Fruit fly (Drosophila melanogaster) whole organism, embryonic: ENCODE results near the gene rasp.

Experiments used
- Adf1 ChIP-seq: fragments of 200-800 bp; sonication (Bioruptor generic); IDR thresholded peaks from 2 replicates; pipeline ENCODE4 v1.3.6; 2022; ENCODE audit warnings: missing biosample characterization, missing genetic modification characterization
- Antp ChIP-seq: fragments of 200-800 bp; sonication (Bioruptor generic); optimal IDR thresholded peaks from 3 replicates; lab custom pipeline; 2016; ENCODE audit warnings: missing biosample characterization, missing genetic modification characterization
- Atf6 ChIP-seq: fragments of 200-800 bp; sonication (Bioruptor generic); IDR thresholded peaks from 2 replicates; pipeline ENCODE4 v1.3.6; 2022; ENCODE audit warnings: missing biosample characterization, missing genetic modification characterization
- Bdp1 ChIP-seq: fragments of 200-800 bp; sonication (Bioruptor generic); optimal IDR thresholded peaks from 3 replicates; lab custom pipeline; 2016; ENCODE audit warnings: missing biosample characterization, missing genetic modification characterization
- CG11723 ChIP-seq: fragments of 200-800 bp; sonication (Bioruptor generic); optimal IDR thresholded peaks from 2 replicates; lab custom pipeline; 2017; ENCODE audit warnings: missing biosample characterization, mild to moderate bottlenecking, missing genetic modification characterization
- CG12236 ChIP-seq: fragments of 200-800 bp; sonication (Bioruptor generic); optimal IDR thresholded peaks from 2 replicates; lab custom pipeline; 2016; ENCODE audit warnings: missing biosample characterization, missing genetic modification characterization
- CG17359 ChIP-seq: fragments of 200-800 bp; sonication (Bioruptor generic); optimal IDR thresholded peaks from 3 replicates; lab custom pipeline; 2018; ENCODE audit warnings: missing biosample characterization, mild to moderate bottlenecking, missing genetic modification characterization, moderate library complexity
- CG2712 ChIP-seq: fragments of 200-800 bp; optimal IDR thresholded peaks from 3 replicates; lab custom pipeline; 2019; ENCODE audit warnings: missing biosample characterization, mild to moderate bottlenecking, missing genetic modification characterization, moderate library complexity
- CG2875 ChIP-seq: fragments of 200-800 bp; sonication (Bioruptor generic); optimal IDR thresholded peaks from 2 replicates; lab custom pipeline; 2017; ENCODE audit warnings: missing biosample characterization, mild to moderate bottlenecking, missing genetic modification characterization, missing genetic modification reagents
- CG32767 ChIP-seq: fragments of 200-800 bp; sonication (Bioruptor generic); IDR thresholded peaks from 2 replicates; pipeline ENCODE4 v1.3.6; 2022; ENCODE audit warnings: missing biosample characterization, missing genetic modification characterization
- CG33557 ChIP-seq: fragments of 200-800 bp; sonication (Bioruptor generic); optimal IDR thresholded peaks from 2 replicates; lab custom pipeline; 2019; ENCODE audit warnings: missing biosample characterization, mild to moderate bottlenecking, missing genetic modification characterization, moderate library complexity
- CG42726 ChIP-seq: fragments of 200-800 bp; sonication (Bioruptor generic); IDR thresholded peaks from 2 replicates; pipeline ENCODE4 v1.3.6; 2022; ENCODE audit warnings: missing biosample characterization, missing genetic modification characterization; ENCODE audit not compliant: partially characterized antibody
- CG5953 ChIP-seq: fragments of 200-800 bp; sonication (Bioruptor generic); IDR thresholded peaks from 2 replicates; pipeline ENCODE4 v1.3.6; 2022; ENCODE audit warnings: missing biosample characterization, missing genetic modification characterization
- CG6854 ChIP-seq: fragments of 200-800 bp; sonication (Bioruptor generic); optimal IDR thresholded peaks from 3 replicates; lab custom pipeline; 2017; ENCODE audit warnings: missing biosample characterization, mild to moderate bottlenecking, missing genetic modification characterization
- CG7928 ChIP-seq: fragments of 200-800 bp; sonication (Bioruptor generic); optimal IDR thresholded peaks from 2 replicates; lab custom pipeline; 2017; ENCODE audit warnings: missing biosample characterization, mild to moderate bottlenecking, missing genetic modification characterization
- CG7963 ChIP-seq: fragments of 200-800 bp; sonication (Bioruptor generic); IDR thresholded peaks from 3 replicates; pipeline ENCODE4 v1.3.6; 2022; ENCODE audit warnings: missing biosample characterization, missing genetic modification characterization; ENCODE audit not compliant: partially characterized antibody
- CG9817 ChIP-seq: fragments of 200-800 bp; sonication (Bioruptor generic); optimal IDR thresholded peaks from 2 replicates; lab custom pipeline; 2018; ENCODE audit warnings: missing biosample characterization, mild to moderate bottlenecking, missing genetic modification characterization, moderate library complexity
- CTCF ChIP-seq: fragments of 200-800 bp; sonication (Bioruptor generic); optimal IDR thresholded peaks from 2 replicates; lab custom pipeline; 2017; ENCODE audit warnings: missing biosample characterization, mild to moderate bottlenecking, missing genetic modification characterization, moderate library complexity
- Dfd ChIP-seq, 2 experiments: fragments of >200 bp; optimal IDR thresholded peaks; 2 replicates each; lab custom pipeline; 2017; ENCODE audit warnings: missing biosample characterization in 2 of 2, missing genetic modification characterization in 2 of 2
- Ets65A ChIP-seq: fragments of 200-800 bp; sonication (Bioruptor generic); peaks from one replicate; lab custom pipeline; 2016; ENCODE audit warnings: missing biosample characterization, missing genetic modification characterization
- HLH4C ChIP-seq: fragments of 200-800 bp; sonication (Bioruptor generic); IDR thresholded peaks from 3 replicates; pipeline ENCODE4 v1.3.6; 2022; ENCODE audit warnings: missing biosample characterization, missing genetic modification characterization; ENCODE audit not compliant: partially characterized antibody
- Mad ChIP-seq: fragments of 200-800 bp; sonication (Bioruptor generic); optimal IDR thresholded peaks from 2 replicates; lab custom pipeline; 2016; ENCODE audit warnings: missing biosample characterization, missing genetic modification characterization
- Med ChIP-seq: fragments of 200-800 bp; sonication (Bioruptor generic); peaks from one replicate; lab custom pipeline; 2016; ENCODE audit warnings: missing biosample characterization, missing genetic modification characterization, mild to moderate bottlenecking, inconsistent platforms, moderate library complexity
- Pdp1 ChIP-seq, 2 experiments: fragments of 200-800 bp; sonication (Bioruptor generic); optimal IDR thresholded peaks; 3 replicates each; lab custom pipeline; 2016; ENCODE audit warnings: missing biosample characterization in 2 of 2, missing genetic modification characterization in 2 of 2, mild to moderate bottlenecking in 1 of 2, moderate library complexity in 1 of 2
- Tbp ChIP-seq: fragments of >200 bp; optimal IDR thresholded peaks from 2 replicates; lab custom pipeline; 2018; ENCODE audit warnings: missing biosample characterization, missing genetic modification characterization
- ci ChIP-seq: fragments of 200-800 bp; sonication (Bioruptor generic); IDR thresholded peaks from 3 replicates; pipeline ENCODE4 v1.3.6; 2022; ENCODE audit warnings: missing biosample characterization, missing genetic modification characterization
- crp ChIP-seq, 2 experiments: fragments of 200-800 bp; sonication (Bioruptor generic); optimal IDR thresholded peaks; 2 replicates in 1 of 2; 3 replicates in 1 of 2; lab custom pipeline; 2017; ENCODE audit warnings: missing biosample characterization in 2 of 2, missing genetic modification characterization in 2 of 2, mild to moderate bottlenecking in 1 of 2, moderate library complexity in 1 of 2
- ftz-f1 ChIP-seq: fragments of 200-800 bp; sonication (Bioruptor generic); optimal IDR thresholded peaks from 2 replicates; lab custom pipeline; 2016; ENCODE audit warnings: missing biosample characterization, missing genetic modification characterization
- gro ChIP-seq: fragments of 200-800 bp; sonication (Bioruptor generic); optimal IDR thresholded peaks from 2 replicates; lab custom pipeline; 2016; ENCODE audit warnings: missing biosample characterization, missing genetic modification characterization
- ham ChIP-seq: fragments of 200-800 bp; sonication (Bioruptor generic); IDR thresholded peaks from 2 replicates; pipeline ENCODE4 v1.3.6; 2022; ENCODE audit warnings: missing biosample characterization, missing genetic modification characterization
- hkb ChIP-seq, 2 experiments: fragments of 200-800 bp in 1 of 2; fragments of >200 bp in 1 of 2; sonication (Bioruptor generic) in 1 of 2; IDR thresholded peaks in 1 of 2; optimal IDR thresholded peaks in 1 of 2; 2 replicates each; pipeline versions ENCODE4 v1.3.6 to Lab custom; 2017 to 2022; ENCODE audit warnings: missing biosample characterization in 1 of 2, missing genetic modification characterization in 1 of 2
- lbe ChIP-seq: fragments of 200-800 bp; sonication (Bioruptor generic); optimal IDR thresholded peaks from 2 replicates; lab custom pipeline; 2016; ENCODE audit warnings: missing biosample characterization, mild to moderate bottlenecking, missing genetic modification characterization
- lola ChIP-seq, 3 experiments: fragments of >200 bp in 2 of 3; fragments of 200-800 bp in 1 of 3; sonication (Bioruptor generic) in 1 of 3; optimal IDR thresholded peaks; 2 replicates each; lab custom pipeline; 2017 to 2019; ENCODE audit warnings: missing biosample characterization in 3 of 3, missing genetic modification characterization in 3 of 3, mild to moderate bottlenecking in 1 of 3, moderate library complexity in 1 of 3
- mam ChIP-seq: fragments of 200-800 bp; sonication (Bioruptor generic); optimal IDR thresholded peaks from 3 replicates; lab custom pipeline; 2016; ENCODE audit warnings: missing biosample characterization, missing genetic modification characterization
- nom ChIP-seq: fragments of 200-800 bp; sonication (Bioruptor generic); optimal IDR thresholded peaks from 2 replicates; lab custom pipeline; 2017; ENCODE audit warnings: missing biosample characterization, missing genetic modification characterization, mild to moderate bottlenecking, moderate library complexity, missing genetic modification reagents
- odd ChIP-seq: fragments of 200-800 bp; sonication (Bioruptor generic); optimal IDR thresholded peaks from 2 replicates; lab custom pipeline; 2017; ENCODE audit warnings: missing biosample characterization, mild to moderate bottlenecking, missing genetic modification characterization
- p53 ChIP-seq: fragments of 200-800 bp; sonication (Bioruptor generic); optimal IDR thresholded peaks from 2 replicates; lab custom pipeline; 2016; ENCODE audit warnings: missing biosample characterization, missing genetic modification characterization
- salm ChIP-seq: fragments of 200-800 bp; sonication (Bioruptor generic); optimal IDR thresholded peaks from 2 replicates; lab custom pipeline; 2018; ENCODE audit warnings: missing biosample characterization, mild to moderate bottlenecking, missing genetic modification characterization
- scrt ChIP-seq: fragments of 200-800 bp; sonication (Bioruptor generic); optimal IDR thresholded peaks from 2 replicates; lab custom pipeline; 2018; ENCODE audit warnings: missing biosample characterization, mild to moderate bottlenecking, missing genetic modification characterization, moderate library complexity
- slou ChIP-seq: fragments of 200-800 bp; sonication (Bioruptor generic); optimal IDR thresholded peaks from 3 replicates; lab custom pipeline; 2016; ENCODE audit warnings: missing biosample characterization, missing genetic modification characterization
- sob ChIP-seq: fragments of 200-800 bp; sonication (Bioruptor generic); IDR thresholded peaks from 2 replicates; pipeline ENCODE4 v1.3.6; 2022; ENCODE audit warnings: missing biosample characterization, missing genetic modification characterization
- stwl ChIP-seq: fragments of 200-800 bp; sonication (Bioruptor generic); optimal IDR thresholded peaks from 3 replicates; lab custom pipeline; 2018; ENCODE audit warnings: missing biosample characterization, mild to moderate bottlenecking, missing genetic modification characterization, moderate library complexity
- zfh1 ChIP-seq: fragments of 200-800 bp; sonication (Bioruptor generic); IDR thresholded peaks from 3 replicates; pipeline ENCODE4 v1.3.6; 2022; ENCODE audit warnings: missing biosample characterization, missing genetic modification characterization

rasp gene

DNA sequence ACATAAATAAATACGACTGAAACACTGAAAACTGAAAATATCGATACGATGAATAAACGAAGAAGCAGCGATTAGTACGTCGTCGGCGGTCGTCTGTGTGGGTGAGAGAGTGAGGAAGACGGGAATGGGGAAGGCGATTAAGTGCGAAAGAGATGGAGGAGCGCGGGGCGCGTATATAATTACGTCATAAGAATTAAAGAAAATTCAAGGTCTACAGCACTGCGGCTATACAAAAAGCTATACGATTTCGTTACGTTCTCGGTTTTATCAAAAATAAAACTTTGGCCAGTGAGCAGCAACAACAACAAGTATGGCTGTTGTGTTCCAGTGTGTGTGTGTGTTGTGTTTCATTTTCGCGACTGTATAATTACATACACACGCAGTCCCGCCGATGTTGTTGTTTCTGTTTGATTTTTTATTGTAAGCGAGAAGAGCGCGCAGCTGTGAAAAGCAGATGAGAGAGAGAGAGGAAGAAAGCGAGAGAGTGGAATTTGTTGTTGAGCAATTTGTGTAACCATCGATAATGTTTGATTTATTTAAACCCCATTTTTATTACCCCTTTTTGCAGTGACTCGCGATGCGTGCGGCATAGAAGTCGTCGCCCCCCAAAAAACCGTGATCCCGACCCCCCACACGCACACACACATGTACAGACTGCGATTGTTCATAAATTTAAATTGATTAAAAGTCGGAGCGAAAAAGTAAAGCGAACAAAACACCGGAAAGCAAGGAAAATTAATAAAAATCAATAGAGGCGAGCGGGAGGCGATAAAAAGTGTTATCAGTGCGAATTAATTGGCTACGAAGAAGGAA, 12.7 kb upstream of the rasp start (continued):
- TF ChIP-seq CG2712 (tag; lab: Kevin White, UChicago) (no peak), CG6854 (peak; percentile 45), Bdp1 (GFP tag; lab: Kevin White, UChicago) (no peak), zfh1 (GFP tag; lab: Robert Waterston, UW) (0 out of 3 replicates have a peak, but pooled peaks have one; percentile 32), CTCF (GFP tag; lab: Kevin White, UChicago) (no peak), CG33557 (GFP tag; lab: Kevin White, UChicago) (no peak), lbe (no peak), gro (GFP tag; lab: Kevin White, UChicago) (peak; percentile 44), Antp (GFP tag; lab: Kevin White, UChicago) (no peak), HLH4C (GFP tag; lab: Robert Waterston, UW) (no peak), CG17359 (tag; lab: Kevin White, UChicago) (no peak), Pdp1 (GFP tag; optimal IDR thresholded peaks at IDR 0.05; lab: Kevin White, UChicago) (peak in 1 of 2 experiments; percentile 100), Tbp (GFP tag; lab: Kevin White, UChicago) (no peak), CG5953 (GFP tag; lab: Robert Waterston, UW) (no peak), lola (GFP tag; optimal IDR thresholded peaks at IDR 0.05; lab: Kevin White, UChicago) (no peak), ham (GFP tag; lab: Robert Waterston, UW) (no peak), ftz-f1 (GFP tag; lab: Kevin White, UChicago) (peak; percentile 98), CG12236 (no peak)

DNA sequence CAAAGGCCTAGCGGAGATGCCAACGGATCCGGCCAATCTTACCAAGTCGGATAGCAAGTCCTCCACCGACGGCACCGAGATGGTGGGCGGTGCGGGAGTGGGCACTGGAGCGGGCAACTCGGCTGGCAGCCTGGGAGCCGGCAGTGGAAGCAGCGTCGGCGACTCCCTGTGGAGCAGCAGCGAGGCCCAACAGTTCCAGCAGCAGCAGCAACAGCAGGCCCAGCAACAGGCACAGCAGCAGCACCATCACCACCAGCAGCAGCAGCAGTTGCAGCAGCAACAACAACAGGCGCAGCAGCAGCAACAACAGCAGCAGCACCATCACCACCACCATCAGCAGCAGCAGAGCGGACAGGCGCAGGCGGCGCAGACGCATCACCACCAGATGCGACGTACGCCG, 11.6 kb upstream of the rasp start:
- no peak for TF ChIP-seq p53
- no peak for TF ChIP-seq CG7963
- 0 out of 2 replicates have a peak, but pooled peaks have one; percentile 29 for TF ChIP-seq sob (GFP tag; lab: Robert Waterston, UW)
- TF ChIP-seq CG11723 (GFP tag; lab: Kevin White, UChicago): no peak
- TF ChIP-seq crp (GFP tag; optimal IDR thresholded peaks at IDR 0.05; lab: Kevin White, UChicago): no peak
- 0 out of 2 replicates have a peak, but pooled peaks have one; percentile 21 for TF ChIP-seq CG42726 (GFP tag; lab: Robert Waterston, UW)
- no peak for TF ChIP-seq Adf1
- TF ChIP-seq Med (GFP tag; lab: Kevin White, UChicago): peak; percentile 53
- peak; percentile 86 for TF ChIP-seq Ets65A (GFP tag; lab: Kevin White, UChicago)
- TF ChIP-seq Mad: no peak
- TF ChIP-seq scrt: no peak
- no peak for TF ChIP-seq mam (GFP tag; lab: Kevin White, UChicago)
- no peak for TF ChIP-seq CG2712 (tag; lab: Kevin White, UChicago)
- no peak for TF ChIP-seq CG32767 (GFP tag; lab: Robert Waterston, UW)
- TF ChIP-seq CG9817: no peak
- TF ChIP-seq Atf6: no peak
- TF ChIP-seq CG2875 (GFP tag; lab: Kevin White, UChicago): no peak
- peak in 1 of 2 experiments; percentile 91 for TF ChIP-seq Dfd (GFP tag; optimal IDR thresholded peaks at IDR 0.05; lab: Kevin White, UChicago)
- no peak for TF ChIP-seq ci
- TF ChIP-seq stwl: no peak
- 0 out of 2 replicates have a peak, but pooled peaks have one; percentile 4 for TF ChIP-seq CG5953 (GFP tag; lab: Robert Waterston, UW)
- TF ChIP-seq nom: no peak
- no peak for TF ChIP-seq odd (GFP tag; lab: Kevin White, UChicago)
- TF ChIP-seq CG7928 (GFP tag; lab: Kevin White, UChicago): no peak
- no peak for TF ChIP-seq salm (tag; lab: Kevin White, UChicago)
- no peak for TF ChIP-seq slou (GFP tag; lab: Kevin White, UChicago)
- no peak for TF ChIP-seq hkb (optimal IDR thresholded peaks at IDR 0.05; lab: Kevin White, UChicago)
- no peak for TF ChIP-seq hkb (GFP tag; IDR thresholded peaks at IDR 0.05; lab: Robert Waterston, UW)
